Fruit fly (Drosophila melanogaster) whole organism, embryonic: ENCODE data around the gene Nost.

ENCODE experiments used
- Ada2b ChIP-seq: fragments of 200-800 bp; sonication (Bioruptor generic); IDR thresholded peaks from 2 replicates; pipeline ENCODE4 v1.3.6; 2022; ENCODE audit warnings: missing biosample characterization, missing genetic modification characterization
- Adf1 ChIP-seq: fragments of 200-800 bp; sonication (Bioruptor generic); IDR thresholded peaks from 2 replicates; pipeline ENCODE4 v1.3.6; 2022; ENCODE audit warnings: missing biosample characterization, missing genetic modification characterization
- Awh ChIP-seq: fragments of 200-800 bp; sonication (Bioruptor generic); IDR thresholded peaks from 2 replicates; pipeline ENCODE4, ENCODE4 v1.3.6; 2022; ENCODE audit warnings: missing biosample characterization, missing genetic modification characterization
- CG10654 ChIP-seq: fragments of 200-800 bp; sonication (Bioruptor generic); optimal IDR thresholded peaks from 2 replicates; lab custom pipeline; 2016; ENCODE audit warnings: missing biosample characterization, missing genetic modification characterization
- CG11504 ChIP-seq: fragments of 200-800 bp; sonication (Bioruptor generic); optimal IDR thresholded peaks from 3 replicates; lab custom pipeline; 2019; ENCODE audit warnings: missing biosample characterization, mild to moderate bottlenecking, missing genetic modification characterization, moderate library complexity
- CG14050 ChIP-seq: fragments of 200-800 bp; sonication (Bioruptor generic); IDR thresholded peaks from 3 replicates; pipeline ENCODE4 v1.3.6; 2022; ENCODE audit warnings: missing biosample characterization, missing genetic modification characterization
- CG15011 ChIP-seq: fragments of 200-800 bp; sonication (Bioruptor generic); optimal IDR thresholded peaks from 3 replicates; lab custom pipeline; 2018; ENCODE audit warnings: missing biosample characterization, mild to moderate bottlenecking, missing genetic modification characterization
- CG1603 ChIP-seq: fragments of 200-800 bp; sonication (Bioruptor generic); optimal IDR thresholded peaks from 2 replicates; lab custom pipeline; 2019; ENCODE audit warnings: missing biosample characterization, mild to moderate bottlenecking, missing genetic modification characterization, moderate library complexity
- CG17186 ChIP-seq: fragments of 200-800 bp; sonication (Bioruptor generic); optimal IDR thresholded peaks from 3 replicates; lab custom pipeline; 2017; ENCODE audit warnings: missing biosample characterization, missing genetic modification reagents, missing genetic modification characterization
- CG17361 ChIP-seq: fragments of 200-800 bp; sonication (Bioruptor generic); IDR thresholded peaks from 3 replicates; pipeline ENCODE4 v1.3.6; 2022; ENCODE audit warnings: missing biosample characterization, missing genetic modification characterization
- CG17385 ChIP-seq: fragments of 200-800 bp; sonication (Bioruptor generic); optimal IDR thresholded peaks from 3 replicates; lab custom pipeline; 2018; ENCODE audit warnings: missing biosample characterization, mild to moderate bottlenecking, missing genetic modification characterization
- CG2712 ChIP-seq: fragments of 200-800 bp; optimal IDR thresholded peaks from 3 replicates; lab custom pipeline; 2019; ENCODE audit warnings: missing biosample characterization, mild to moderate bottlenecking, missing genetic modification characterization, moderate library complexity
- CG32532 ChIP-seq: fragments of 200-800 bp; sonication (Bioruptor generic); IDR thresholded peaks from 2 replicates; pipeline ENCODE4 v1.3.6; 2022; ENCODE audit warnings: missing biosample characterization, missing genetic modification characterization
- CG3726 ChIP-seq: fragments of 200-800 bp; sonication (Bioruptor generic); IDR thresholded peaks from 3 replicates; pipeline ENCODE4, ENCODE4 v1.3.6; 2022; ENCODE audit warnings: missing biosample characterization, missing genetic modification characterization
- CG3995 ChIP-seq: fragments of 200-800 bp; sonication (Bioruptor generic); optimal IDR thresholded peaks from 3 replicates; lab custom pipeline; 2016; ENCODE audit warnings: missing biosample characterization, missing genetic modification characterization
- CG4820 ChIP-seq: fragments of 200-800 bp; sonication (Bioruptor generic); optimal IDR thresholded peaks from 3 replicates; lab custom pipeline; 2016; ENCODE audit warnings: missing biosample characterization, missing genetic modification characterization
- CG6272 ChIP-seq: fragments of 200-800 bp; sonication (Bioruptor generic); IDR thresholded peaks from 2 replicates; pipeline ENCODE4 v1.3.6; 2022; ENCODE audit warnings: missing biosample characterization, missing genetic modification characterization
- CG6654 ChIP-seq: fragments of 200-800 bp; sonication (Bioruptor generic); optimal IDR thresholded peaks from 2 replicates; lab custom pipeline; 2017; ENCODE audit warnings: missing biosample characterization, mild to moderate bottlenecking, missing genetic modification characterization
- CG6854 ChIP-seq: fragments of 200-800 bp; sonication (Bioruptor generic); optimal IDR thresholded peaks from 3 replicates; lab custom pipeline; 2017; ENCODE audit warnings: missing biosample characterization, mild to moderate bottlenecking, missing genetic modification characterization
- CG7839 ChIP-seq: fragments of 200-800 bp; sonication (Bioruptor generic); optimal IDR thresholded peaks from 3 replicates; lab custom pipeline; 2018; ENCODE audit warnings: missing biosample characterization, mild to moderate bottlenecking, missing genetic modification characterization, moderate library complexity
- CG8290 ChIP-seq, 3 experiments: fragments of 200-800 bp; sonication (Bioruptor generic); optimal IDR thresholded peaks; 2 replicates each; lab custom pipeline; 2016 to 2019; ENCODE audit warnings: missing biosample characterization in 3 of 3, missing genetic modification characterization in 3 of 3, mild to moderate bottlenecking in 2 of 3, moderate library complexity in 1 of 3
- CG9437 ChIP-seq: fragments of 200-800 bp; sonication (Bioruptor generic); optimal IDR thresholded peaks from 2 replicates; lab custom pipeline; 2018; ENCODE audit warnings: missing biosample characterization, mild to moderate bottlenecking, missing genetic modification characterization
- CG9817 ChIP-seq: fragments of 200-800 bp; sonication (Bioruptor generic); optimal IDR thresholded peaks from 2 replicates; lab custom pipeline; 2018; ENCODE audit warnings: missing biosample characterization, mild to moderate bottlenecking, missing genetic modification characterization, moderate library complexity
- CrebB ChIP-seq: fragments of 200-800 bp; sonication (Bioruptor generic); optimal IDR thresholded peaks from 3 replicates; lab custom pipeline; 2018; ENCODE audit warnings: missing biosample characterization, mild to moderate bottlenecking, missing genetic modification characterization
- D ChIP-seq, 2 experiments: fragments of 200-800 bp in 1 of 2; fragments of >200 bp in 1 of 2; sonication (Bioruptor generic) in 1 of 2; optimal IDR thresholded peaks; 2 replicates in 1 of 2; 3 replicates in 1 of 2; lab custom pipeline; 2017; ENCODE audit warnings: mild to moderate bottlenecking in 1 of 2, missing biosample characterization in 1 of 2, missing genetic modification characterization in 1 of 2, missing genetic modification reagents in 1 of 2
- Dek ChIP-seq: fragments of 200-800 bp; sonication (Bioruptor generic); optimal IDR thresholded peaks from 3 replicates; lab custom pipeline; 2019; ENCODE audit warnings: missing biosample characterization, mild to moderate bottlenecking, missing genetic modification characterization, moderate library complexity
- Elba2 ChIP-seq: fragments of 200-800 bp; sonication (Bioruptor generic); optimal IDR thresholded peaks from 3 replicates; lab custom pipeline; 2016; ENCODE audit warnings: missing biosample characterization, missing genetic modification characterization
- Ets65A ChIP-seq: fragments of 200-800 bp; sonication (Bioruptor generic); peaks from one replicate; lab custom pipeline; 2016; ENCODE audit warnings: missing biosample characterization, missing genetic modification characterization
- Fer2 ChIP-seq: fragments of 200-800 bp; sonication (Bioruptor generic); optimal IDR thresholded peaks from 2 replicates; lab custom pipeline; 2018; ENCODE audit warnings: missing biosample characterization, mild to moderate bottlenecking, missing genetic modification characterization, moderate library complexity
- Hand ChIP-seq: fragments of 200-800 bp; sonication (Bioruptor generic); optimal IDR thresholded peaks from 2 replicates; lab custom pipeline; 2017; ENCODE audit warnings: mild to moderate bottlenecking, missing biosample characterization, missing genetic modification reagents, missing genetic modification characterization
- Hsf ChIP-seq: fragments of 200-800 bp; sonication (Bioruptor generic); optimal IDR thresholded peaks from 3 replicates; lab custom pipeline; 2016; ENCODE audit warnings: missing biosample characterization, missing genetic modification characterization
- MBD-R2 ChIP-seq: fragments of 200-800 bp; sonication (Bioruptor generic); IDR thresholded peaks from 2 replicates; pipeline ENCODE4 v1.3.6; 2022; ENCODE audit warnings: missing biosample characterization, missing genetic modification characterization
- Sox102F ChIP-seq: fragments of 200-800 bp; sonication (Bioruptor generic); optimal IDR thresholded peaks from 2 replicates; lab custom pipeline; 2018; ENCODE audit warnings: missing biosample characterization, mild to moderate bottlenecking, missing genetic modification characterization, moderate library complexity
- al ChIP-seq: fragments of 200-800 bp; sonication (Bioruptor generic); IDR thresholded peaks from 2 replicates; pipeline ENCODE4 v1.3.6; 2022; ENCODE audit warnings: missing biosample characterization, missing genetic modification characterization
- caup ChIP-seq: fragments of 200-800 bp; sonication (Bioruptor generic); optimal IDR thresholded peaks from 3 replicates; lab custom pipeline; 2017; ENCODE audit warnings: missing biosample characterization, mild to moderate bottlenecking, missing genetic modification characterization, moderate library complexity; ENCODE audit not compliant: severe bottlenecking
- ci ChIP-seq: fragments of 200-800 bp; sonication (Bioruptor generic); IDR thresholded peaks from 3 replicates; pipeline ENCODE4 v1.3.6; 2022; ENCODE audit warnings: missing biosample characterization, missing genetic modification characterization
- dpn ChIP-seq, 2 experiments: fragments of 200-800 bp; sonication (Bioruptor generic); optimal IDR thresholded peaks; 3 replicates each; lab custom pipeline; 2016; ENCODE audit warnings: missing biosample characterization in 2 of 2, missing genetic modification characterization in 2 of 2
- dysf ChIP-seq: fragments of 200-800 bp; sonication (Bioruptor generic); IDR thresholded peaks from 3 replicates; pipeline ENCODE4 v1.3.6; 2022; ENCODE audit warnings: missing biosample characterization, missing genetic modification characterization
- ems ChIP-seq: fragments of 200-800 bp; sonication (Bioruptor generic); optimal IDR thresholded peaks from 3 replicates; lab custom pipeline; 2016; ENCODE audit warnings: missing biosample characterization, missing genetic modification characterization
- fd102C ChIP-seq: fragments of 200-800 bp; sonication (Bioruptor generic); optimal IDR thresholded peaks from 2 replicates; lab custom pipeline; 2018; ENCODE audit warnings: missing biosample characterization, mild to moderate bottlenecking, missing genetic modification characterization, moderate library complexity
- fd64A ChIP-seq: fragments of 200-800 bp; sonication (Bioruptor generic); optimal IDR thresholded peaks from 3 replicates; lab custom pipeline; 2018; ENCODE audit warnings: missing biosample characterization, mild to moderate bottlenecking, missing genetic modification characterization
- gro ChIP-seq: fragments of 200-800 bp; sonication (Bioruptor generic); optimal IDR thresholded peaks from 2 replicates; lab custom pipeline; 2016; ENCODE audit warnings: missing biosample characterization, missing genetic modification characterization
- gt ChIP-seq: fragments of 200-800 bp; sonication (Bioruptor generic); IDR thresholded peaks from 2 replicates; pipeline ENCODE4 v1.3.6; 2022; ENCODE audit warnings: missing biosample characterization, missing genetic modification characterization
- lbe ChIP-seq: fragments of 200-800 bp; sonication (Bioruptor generic); optimal IDR thresholded peaks from 2 replicates; lab custom pipeline; 2016; ENCODE audit warnings: missing biosample characterization, mild to moderate bottlenecking, missing genetic modification characterization
- pho ChIP-seq: fragments of 200-800 bp; sonication (Bioruptor generic); optimal IDR thresholded peaks from 2 replicates; lab custom pipeline; 2016; ENCODE audit warnings: missing biosample characterization, missing genetic modification characterization
- phol ChIP-seq: fragments of 200-800 bp; sonication (Bioruptor generic); optimal IDR thresholded peaks from 3 replicates; lab custom pipeline; 2018; ENCODE audit warnings: missing biosample characterization, mild to moderate bottlenecking, missing genetic modification characterization, moderate library complexity
- sob ChIP-seq: fragments of 200-800 bp; sonication (Bioruptor generic); IDR thresholded peaks from 2 replicates; pipeline ENCODE4 v1.3.6; 2022; ENCODE audit warnings: missing biosample characterization, missing genetic modification characterization
- tll ChIP-seq, 2 experiments: fragments of 200-800 bp in 1 of 2; fragments of >200 bp in 1 of 2; sonication (Bioruptor generic) in 1 of 2; optimal IDR thresholded peaks; 2 replicates each; lab custom pipeline; 2017 to 2019; ENCODE audit warnings: missing biosample characterization in 2 of 2, missing genetic modification characterization in 2 of 2, mild to moderate bottlenecking in 1 of 2, moderate library complexity in 1 of 2
- tup ChIP-seq: fragments of 200-800 bp; sonication (Bioruptor generic); optimal IDR thresholded peaks from 2 replicates; lab custom pipeline; 2016; ENCODE audit warnings: missing biosample characterization, mild to moderate bottlenecking, missing genetic modification characterization, moderate library complexity

The Nost gene

DNA sequence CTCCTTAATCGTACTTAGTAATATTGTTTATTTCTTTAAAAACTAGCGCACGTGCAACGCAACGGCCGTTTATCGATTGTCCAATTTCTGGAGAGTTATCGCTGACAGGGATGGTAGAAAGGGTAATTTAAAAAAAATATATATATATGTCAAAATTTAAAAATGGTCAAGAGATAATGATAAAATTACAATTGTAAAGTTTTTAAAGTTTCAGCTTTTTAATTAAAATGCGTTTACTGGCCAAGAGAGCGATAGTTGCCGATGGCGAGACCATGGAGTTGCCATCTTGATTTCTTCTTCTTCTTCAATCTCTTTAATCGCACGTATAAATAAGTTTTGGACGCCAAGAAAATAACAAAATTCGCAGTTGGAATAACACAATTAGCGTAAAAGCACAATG, 51.0 kb downstream of the Nost start, which contains the start of the genes CG7246 and HP1b (continued):
- peak; percentile 76 for TF ChIP-seq ci (GFP tag; lab: Robert Waterston, UW)
- TF ChIP-seq CG17186 = peak; percentile 47
- TF ChIP-seq sob (GFP tag; lab: Robert Waterston, UW) = peak; percentile 89
- 0 out of 3 replicates have a peak, but pooled peaks have one; percentile 39 for TF ChIP-seq CG3726 (GFP tag; lab: Robert Waterston, UW)
- 0 out of 2 replicates have a peak, but pooled peaks have one; percentile 42 for TF ChIP-seq Awh (GFP tag; lab: Robert Waterston, UW)
- TF ChIP-seq MBD-R2 = peak; percentile 78
- no peak for TF ChIP-seq CrebB
- TF ChIP-seq lbe (GFP tag; lab: Kevin White, UChicago) = peak; percentile 70
- no peak for TF ChIP-seq D (optimal IDR thresholded peaks at IDR 0.05; lab: Kevin White, UChicago)
- peak; percentile 36 for TF ChIP-seq D (GFP tag; optimal IDR thresholded peaks at IDR 0.05; lab: Kevin White, UChicago)
- TF ChIP-seq fd102C (GFP tag; lab: Kevin White, UChicago) = no peak
- peak; percentile 81 for TF ChIP-seq CG6272 (GFP tag; lab: Robert Waterston, UW)
- peak; percentile 54 for TF ChIP-seq CG4820 (GFP tag; lab: Kevin White, UChicago)
- TF ChIP-seq dpn (GFP tag; optimal IDR thresholded peaks at IDR 0.05; lab: Kevin White, UChicago) = peak; percentile 50 to 59
- peak; percentile 46 for TF ChIP-seq pho
- TF ChIP-seq CG9817 = peak; percentile 64
- TF ChIP-seq CG32532 (GFP tag; lab: Robert Waterston, UW) = peak; percentile 84
- TF ChIP-seq CG9437 = no peak
- TF ChIP-seq Ets65A (GFP tag; lab: Kevin White, UChicago) = peak; percentile 92
- TF ChIP-seq CG10654 = peak; percentile 42
- TF ChIP-seq ems = peak; percentile 59
- peak; percentile 61 for TF ChIP-seq Hsf (GFP tag; lab: Kevin White, UChicago)
- TF ChIP-seq CG2712 = peak; percentile 82
- TF ChIP-seq CG1603 = peak; percentile 54
- peak; percentile 69 for TF ChIP-seq CG7839 (tag; lab: Kevin White, UChicago)
- TF ChIP-seq Dek (tag; lab: Kevin White, UChicago) = peak; percentile 64
- TF ChIP-seq caup = peak; percentile 73
- TF ChIP-seq CG6654 = no peak
- TF ChIP-seq Hand (GFP tag; lab: Kevin White, UChicago) = no peak
- TF ChIP-seq CG15011 = no peak
- TF ChIP-seq tll (GFP tag; optimal IDR thresholded peaks at IDR 0.05; lab: Kevin White, UChicago) = no peak
- TF ChIP-seq CG8290 (GFP tag; optimal IDR thresholded peaks at IDR 0.05; lab: Kevin White, UChicago) = peak; percentile 56
- no peak for TF ChIP-seq CG8290 (tag; optimal IDR thresholded peaks at IDR 0.05; lab: Kevin White, UChicago)
- peak; percentile 55 for TF ChIP-seq Fer2
- peak; percentile 68 for TF ChIP-seq Ada2b (GFP tag; lab: Robert Waterston, UW)
- peak; percentile 70 for TF ChIP-seq Sox102F (GFP tag; lab: Kevin White, UChicago)
- no peak for TF ChIP-seq fd64A
- peak; percentile 17 for TF ChIP-seq gro (GFP tag; lab: Kevin White, UChicago)
- TF ChIP-seq CG17385 (GFP tag; lab: Kevin White, UChicago) = peak; percentile 95
- TF ChIP-seq Elba2 = no peak
- peak; percentile 74 for TF ChIP-seq dysf
- peak; percentile 57; the same call in 2 of the 3 replicates for TF ChIP-seq CG14050 (GFP tag; lab: Robert Waterston, UW)
- TF ChIP-seq CG17361 (GFP tag; lab: Robert Waterston, UW) = peak; percentile 75
- no peak for TF ChIP-seq CG6854 (GFP tag; lab: Kevin White, UChicago)
- TF ChIP-seq tup = peak; percentile 26
- TF ChIP-seq Adf1 (GFP tag; lab: Robert Waterston, UW) = peak; percentile 44; the same call in 1 of the 2 replicates
- peak; percentile 51 for TF ChIP-seq al (GFP tag; lab: Robert Waterston, UW)
- TF ChIP-seq phol (tag; lab: Kevin White, UChicago) = peak; percentile 98
- peak; percentile 24; the same call in 1 of the 2 replicates for TF ChIP-seq gt
- no peak for TF ChIP-seq CG3995
- peak; percentile 70 for TF ChIP-seq CG11504
